Worm (Caenorhabditis elegans) whole organism, L4/young adult: ENCODE measurements around the gene Y61A9LA.10.

Source experiments
- dao-5 ChIP-seq: sonication (generic microtip); optimal IDR thresholded peaks from 2 replicates; lab custom pipeline; 2016; ENCODE audit warnings: missing genotype, missing genetic modification characterization, moderate library complexity, missing compliant biosample characterization
- him-1 ChIP-seq: sonication (generic microtip); optimal IDR thresholded peaks from 2 replicates; lab custom pipeline; 2016; ENCODE audit warnings: missing genotype, missing genetic modification reagents, missing genetic modification characterization, missing compliant biosample characterization

DNA sequence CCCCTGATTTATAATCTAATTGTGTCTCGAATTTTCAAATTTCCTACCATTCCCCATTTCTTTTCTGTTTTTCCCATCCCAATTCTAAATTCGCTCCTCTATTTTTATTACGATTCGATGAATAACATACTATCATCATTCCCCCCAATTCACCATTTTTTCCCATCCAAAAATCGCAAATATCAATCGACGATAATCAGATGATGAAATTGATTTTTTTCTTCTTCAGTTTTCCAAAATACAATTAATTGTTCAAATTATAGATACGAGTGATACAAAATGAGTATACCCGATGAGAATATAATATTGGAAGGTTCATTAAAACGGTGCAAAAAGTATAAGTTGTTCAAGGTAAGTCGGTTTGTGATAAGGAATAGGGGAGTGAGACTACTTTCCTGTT lies 27.1 kb upstream of the Y61A9LA.10 start, which contains the start of gene soc-1:
- TF ChIP-seq him-1 (tag; lab: Kevin White, UChicago) (no peak), dao-5 (tag; lab: Kevin White, UChicago) (no peak)
